Worm (Caenorhabditis elegans) whole organism, young adult: Measurements from ENCODE around the gene ttr-49.

Experiments used
- B0035.1 ChIP-seq: sonication (generic microtip); optimal IDR thresholded peaks from 2 replicates; lab custom pipeline; 2016; ENCODE audit warnings: missing genetic modification characterization, mild to moderate bottlenecking, missing compliant biosample characterization, missing genotype, missing genetic modification reagents
- B0261.1 ChIP-seq: sonication (generic microtip); optimal IDR thresholded peaks from 2 replicates; lab custom pipeline; 2016; ENCODE audit warnings: mild to moderate bottlenecking, missing genetic modification characterization, moderate library complexity, missing compliant biosample characterization
- B0336.3 ChIP-seq: fragments of 200-800 bp; sonication (Bioruptor generic); IDR thresholded peaks from 2 replicates; pipeline ENCODE4 v1.3.6; 2022; ENCODE audit warnings: missing genetic modification characterization, missing compliant biosample characterization
- D2030.7 ChIP-seq: fragments of 200-800 bp; sonication (Bioruptor generic); IDR thresholded peaks from 2 replicates; pipeline ENCODE4 v1.3.6; 2022; ENCODE audit warnings: missing genetic modification reagents, missing genetic modification characterization, missing compliant biosample characterization
- F22D6.2 ChIP-seq: sonication (generic microtip); optimal IDR thresholded peaks from 2 replicates; lab custom pipeline; 2016; ENCODE audit warnings: mild to moderate bottlenecking, missing genetic modification characterization, missing compliant biosample characterization
- F23B12.7 ChIP-seq: sonication (generic microtip); optimal IDR thresholded peaks from 2 replicates; lab custom pipeline; 2017; ENCODE audit warnings: missing genetic modification characterization, mild to moderate bottlenecking, missing compliant biosample characterization, antibody characterized with exemption, moderate library complexity; ENCODE audit not compliant: insufficient read depth
- F39B2.1 ChIP-seq: fragments of 200-800 bp; sonication (Bioruptor generic); IDR thresholded peaks from 2 replicates; pipeline ENCODE4 v1.3.6; 2022; ENCODE audit warnings: missing genetic modification reagents, missing genetic modification characterization, missing compliant biosample characterization
- F49E8.2 ChIP-seq: sonication (generic microtip); optimal IDR thresholded peaks from 3 replicates; lab custom pipeline; 2017; ENCODE audit warnings: missing genetic modification characterization, mild to moderate bottlenecking, missing compliant biosample characterization, antibody characterized with exemption, moderate library complexity; ENCODE audit not compliant: insufficient read depth
- K11D2.4 ChIP-seq: fragments of 200-800 bp; sonication (Bioruptor generic); IDR thresholded peaks from 2 replicates; pipeline ENCODE4 v1.3.6; 2022; ENCODE audit warnings: missing genetic modification reagents, missing genetic modification characterization, missing compliant biosample characterization
- K12H6.12 ChIP-seq: fragments of 200-800 bp; sonication (Bioruptor generic); optimal IDR thresholded peaks from 2 replicates; lab custom pipeline; 2018; ENCODE audit warnings: mild to moderate bottlenecking, missing genetic modification characterization, missing compliant biosample characterization
- T26A5.8 ChIP-seq: sonication (generic microtip); optimal IDR thresholded peaks from 2 replicates; lab custom pipeline; 2016; ENCODE audit warnings: missing genetic modification characterization, missing compliant biosample characterization
- Y53F4B.3 ChIP-seq: fragments of 200-800 bp; sonication (Bioruptor generic); IDR thresholded peaks from 2 replicates; pipeline ENCODE4 v1.3.6; 2022; ENCODE audit warnings: missing genetic modification reagents, missing genetic modification characterization, missing compliant biosample characterization
- Y56A3A.18 ChIP-seq: fragments of 200-800 bp; sonication (Bioruptor generic); IDR thresholded peaks from 2 replicates; pipeline ENCODE4 v1.3.6; 2022; ENCODE audit warnings: missing genetic modification reagents, missing genetic modification characterization, missing compliant biosample characterization
- Y67H2A.10 ChIP-seq: fragments of 200-800 bp; sonication (Bioruptor generic); conservative IDR thresholded peaks from 2 replicates; pipeline ENCODE4 v1.3.6; 2022; ENCODE audit warnings: missing genetic modification reagents, missing genetic modification characterization, missing compliant biosample characterization
- Y79H2A.3 ChIP-seq: fragments of 200-800 bp; sonication (Bioruptor generic); conservative IDR thresholded peaks from 2 replicates; pipeline ENCODE4 v1.3.6; 2022; ENCODE audit warnings: missing genetic modification reagents, missing genetic modification characterization, missing compliant biosample characterization
- aptf-3 ChIP-seq: fragments of 200-800 bp; sonication (Bioruptor generic); IDR thresholded peaks from 2 replicates; pipeline ENCODE4 v1.3.6; 2022; ENCODE audit warnings: missing genetic modification characterization, missing compliant biosample characterization
- attf-5 ChIP-seq: fragments of 200-800 bp; sonication (Bioruptor generic); optimal IDR thresholded peaks from 2 replicates; lab custom pipeline; 2018; ENCODE audit warnings: mild to moderate bottlenecking, missing genetic modification characterization, missing compliant biosample characterization
- attf-6 ChIP-seq: fragments of 200-800 bp; sonication (Bioruptor generic); IDR thresholded peaks from 2 replicates; pipeline ENCODE4 v1.3.6; 2022; ENCODE audit warnings: missing genetic modification reagents, missing genetic modification characterization, missing compliant biosample characterization
- bed-1 ChIP-seq: fragments of 200-800 bp; sonication (Bioruptor generic); IDR thresholded peaks from 2 replicates; pipeline ENCODE4 v1.3.6; 2022; ENCODE audit warnings: missing genetic modification reagents, missing genetic modification characterization, missing compliant biosample characterization
- bed-2 ChIP-seq: fragments of 200-800 bp; sonication (Bioruptor generic); IDR thresholded peaks from 2 replicates; pipeline ENCODE4 v1.3.6; 2022; ENCODE audit warnings: missing genetic modification reagents, missing genetic modification characterization, missing compliant biosample characterization
- cebp-2 ChIP-seq: fragments of 200-800 bp; sonication (Bioruptor generic); IDR thresholded peaks from 2 replicates; pipeline ENCODE4 v1.3.6; 2022; ENCODE audit warnings: missing genetic modification characterization, missing compliant biosample characterization
- ceh-100 ChIP-seq: fragments of 200-800 bp; sonication (Bioruptor generic); IDR thresholded peaks from 2 replicates; pipeline ENCODE4 v1.3.6; 2022; ENCODE audit warnings: missing genetic modification reagents, missing genetic modification characterization, missing compliant biosample characterization
- ceh-58 ChIP-seq: fragments of 200-800 bp; sonication (Bioruptor generic); IDR thresholded peaks from 2 replicates; pipeline ENCODE4 v1.3.6; 2022; ENCODE audit warnings: missing genetic modification characterization, missing compliant biosample characterization
- ceh-79 ChIP-seq: sonication (generic microtip); optimal IDR thresholded peaks from 2 replicates; lab custom pipeline; 2017; ENCODE audit warnings: mild to moderate bottlenecking, missing genetic modification characterization, missing compliant biosample characterization
- ceh-91 ChIP-seq: fragments of 200-800 bp; sonication (Bioruptor generic); IDR thresholded peaks from 2 replicates; pipeline ENCODE4 v1.3.6; 2022; ENCODE audit warnings: missing genetic modification reagents, missing genetic modification characterization, missing compliant biosample characterization
- him-1 ChIP-seq: sonication (generic microtip); optimal IDR thresholded peaks from 2 replicates; lab custom pipeline; 2016; ENCODE audit warnings: missing genotype, missing genetic modification reagents, missing genetic modification characterization, missing compliant biosample characterization
- hlh-26 ChIP-seq: fragments of 200-800 bp; sonication (Bioruptor generic); conservative IDR thresholded peaks from 2 replicates; pipeline ENCODE4 v1.3.6; 2022; ENCODE audit warnings: missing genetic modification reagents, missing genetic modification characterization, missing compliant biosample characterization
- hmg-20 ChIP-seq: fragments of 200-800 bp; sonication (Bioruptor generic); IDR thresholded peaks from 2 replicates; pipeline ENCODE4 v1.3.6; 2022; ENCODE audit warnings: missing genetic modification reagents, missing genetic modification characterization, missing compliant biosample characterization
- lag-1 ChIP-seq: fragments of 200-800 bp; sonication (Bioruptor generic); IDR thresholded peaks from 2 replicates; pipeline ENCODE4 v1.3.6; 2022; ENCODE audit warnings: missing genetic modification reagents, missing genetic modification characterization, missing compliant biosample characterization
- let-607 ChIP-seq, 2 experiments: fragments of 200-800 bp in 1 of 2; sonication (Bioruptor generic) in 1 of 2; sonication (generic microtip) in 1 of 2; optimal IDR thresholded peaks; 2 replicates each; lab custom pipeline; 2016 to 2018; ENCODE audit warnings: mild to moderate bottlenecking in 2 of 2, missing compliant biosample characterization in 2 of 2, missing genetic modification characterization in 2 of 2, moderate library complexity in 2 of 2, missing genotype in 1 of 2
- lin-35 ChIP-seq, 3 experiments: fragments of 150-350 bp in 2 of 3; sonication (generic microtip) in 1 of 3; optimal IDR thresholded peaks; 2 replicates each; lab custom pipeline; 2014 to 2018; ENCODE audit warnings: missing biosample characterization in 3 of 3, missing genetic modification characterization in 3 of 3, missing genetic modification reagents in 3 of 3
- lin-40 ChIP-seq: sonication (generic microtip); optimal IDR thresholded peaks from 2 replicates; lab custom pipeline; 2016; ENCODE audit warnings: missing genetic modification characterization, mild to moderate bottlenecking, missing compliant biosample characterization, missing genotype, missing genetic modification reagents
- lsl-1 ChIP-seq: fragments of 200-800 bp; sonication (Bioruptor generic); optimal IDR thresholded peaks from 2 replicates; lab custom pipeline; 2018; ENCODE audit warnings: mild to moderate bottlenecking, missing genetic modification characterization, moderate library complexity, missing compliant biosample characterization
- madf-6 ChIP-seq: fragments of 200-800 bp; sonication (Bioruptor generic); IDR thresholded peaks from 2 replicates; pipeline ENCODE4 v1.3.6; 2022; ENCODE audit warnings: missing genetic modification reagents, missing genetic modification characterization, missing compliant biosample characterization
- nfya-1 ChIP-seq: sonication (generic microtip); optimal IDR thresholded peaks from 2 replicates; lab custom pipeline; 2017; ENCODE audit warnings: antibody characterized with exemption, missing compliant biosample characterization, missing genetic modification characterization, borderline replicate concordance; ENCODE audit not compliant: insufficient read depth
- nfya-2 ChIP-seq: fragments of 200-800 bp; sonication (Bioruptor generic); IDR thresholded peaks from 2 replicates; pipeline ENCODE4 v1.3.6; 2022; ENCODE audit warnings: missing genetic modification reagents, missing genetic modification characterization, missing compliant biosample characterization
- nfyb-1 ChIP-seq: fragments of 200-800 bp; sonication (Bioruptor generic); IDR thresholded peaks from 2 replicates; pipeline ENCODE4 v1.3.6; 2022; ENCODE audit warnings: missing genetic modification reagents, missing genetic modification characterization, missing compliant biosample characterization
- nhr-27 ChIP-seq: fragments of 200-800 bp; sonication (Bioruptor generic); optimal IDR thresholded peaks from 2 replicates; lab custom pipeline; 2018; ENCODE audit warnings: mild to moderate bottlenecking, missing genetic modification characterization, moderate library complexity, missing compliant biosample characterization
- rcor-1 ChIP-seq: fragments of 200-800 bp; sonication (Bioruptor generic); IDR thresholded peaks from 2 replicates; pipeline ENCODE4 v1.3.6; 2022; ENCODE audit warnings: missing genetic modification reagents, missing genetic modification characterization, missing compliant biosample characterization
- repo-1 ChIP-seq: sonication (generic microtip); optimal IDR thresholded peaks from 2 replicates; lab custom pipeline; 2017; ENCODE audit warnings: mild to moderate bottlenecking, missing genetic modification characterization, missing compliant biosample characterization
- sea-2 ChIP-seq: fragments of 200-800 bp; sonication (Bioruptor generic); IDR thresholded peaks from 2 replicates; pipeline ENCODE4 v1.3.6; 2022; ENCODE audit warnings: missing genetic modification characterization, missing compliant biosample characterization
- tbp1 ChIP-seq: fragments of 200-800 bp; sonication (Bioruptor generic); optimal IDR thresholded peaks from 2 replicates; lab custom pipeline; 2018; ENCODE audit warnings: mild to moderate bottlenecking, missing genetic modification characterization, missing compliant biosample characterization
- tbx-9 ChIP-seq: sonication (generic microtip); optimal IDR thresholded peaks from 2 replicates; lab custom pipeline; 2016; ENCODE audit warnings: borderline replicate concordance, missing genetic modification characterization, inconsistent platforms, missing compliant biosample characterization
- ztf-18 ChIP-seq: sonication (generic microtip); optimal IDR thresholded peaks from 2 replicates; lab custom pipeline; 2016; ENCODE audit warnings: missing genotype, mild to moderate bottlenecking, missing genetic modification characterization, missing compliant biosample characterization
- ztf-25 ChIP-seq: fragments of 200-800 bp; sonication (Bioruptor generic); IDR thresholded peaks from 2 replicates; pipeline ENCODE4 v1.3.6; 2022; ENCODE audit warnings: missing genetic modification reagents, missing genetic modification characterization, missing compliant biosample characterization
- ztf-26 ChIP-seq: sonication (generic microtip); optimal IDR thresholded peaks from 2 replicates; lab custom pipeline; 2017; ENCODE audit warnings: missing genetic modification characterization, missing compliant biosample characterization
- ztf-3 ChIP-seq: fragments of 200-800 bp; sonication (Bioruptor generic); optimal IDR thresholded peaks from 2 replicates; lab custom pipeline; 2018; ENCODE audit warnings: mild to moderate bottlenecking, missing genetic modification characterization, missing compliant biosample characterization
- ztf-6 ChIP-seq: fragments of 200-800 bp; sonication (Bioruptor generic); IDR thresholded peaks from 2 replicates; pipeline ENCODE4 v1.3.6; 2022; ENCODE audit warnings: missing genetic modification reagents, missing genetic modification characterization, missing compliant biosample characterization

ttr-49 gene

ce11 chrV:9340318-9340717, 16.0 kb downstream of the ttr-49 start (continued):
- TF ChIP-seq ztf-6 (no peak), ztf-25 (peak; percentile 70; the same call in 1 of the 2 replicates), rcor-1 (GFP tag; lab: Robert Waterston, UW) (no peak; the same call in 1 of the 2 replicates), ceh-79 (tag; lab: Kevin White, UChicago) (peak; percentile 52), lin-40 (no peak), tbx-9 (no peak), F23B12.7 (no peak), bed-2 (no peak), Y53F4B.3 (GFP tag; lab: Robert Waterston, UW) (peak; percentile 36; the same call in 1 of the 2 replicates), F39B2.1 (GFP tag; lab: Robert Waterston, UW) (peak; percentile 50; the same call in 1 of the 2 replicates), ztf-26 (tag; lab: Kevin White, UChicago) (no peak), madf-6 (peak; percentile 61), tbp1 (no peak), ztf-18 (no peak), Y67H2A.10 (0 out of 2 replicates have a peak, but pooled peaks have one; percentile 24), aptf-3 (GFP tag; lab: Robert Waterston, UW) (0 out of 2 replicates have a peak, but pooled peaks have one; percentile 11), attf-5 (GFP tag; lab: Kevin White, UChicago) (no peak), let-607 (tag; optimal IDR thresholded peaks at IDR 0.05; lab: Kevin White, UChicago) (no peak), nfya-1 (tag; lab: Kevin White, UChicago) (no peak), F49E8.2 (tag; lab: Kevin White, UChicago) (peak; percentile 37), B0336.3 (GFP tag; lab: Robert Waterston, UW) (peak; percentile 52), Y79H2A.3 (GFP tag; lab: Robert Waterston, UW) (peak; percentile 92), T26A5.8 (tag; lab: Kevin White, UChicago) (no peak), B0261.1 (no peak), F22D6.2 (tag; lab: Kevin White, UChicago) (no peak), nfya-2 (peak; percentile 81), hlh-26 (GFP tag; lab: Robert Waterston, UW) (no peak), hmg-20 (GFP tag; lab: Robert Waterston, UW) (0 out of 2 replicates have a peak, but pooled peaks have one; percentile 54), ztf-3 (GFP tag; lab: Kevin White, UChicago) (no peak), ceh-58 (0 out of 2 replicates have a peak, but pooled peaks have one; percentile 86), K11D2.4 (GFP tag; lab: Robert Waterston, UW) (peak; percentile 87), B0035.1 (no peak), lin-35 (GFP tag; optimal IDR thresholded peaks at IDR 0.05; lab: Kevin White, UChicago) (peak in 1 of 3 experiments; percentile 49), lag-1 (GFP tag; lab: Robert Waterston, UW) (no peak), nfyb-1 (GFP tag; lab: Robert Waterston, UW) (peak; percentile 86), repo-1 (tag; lab: Kevin White, UChicago) (peak; percentile 75), nhr-27 (tag; lab: Kevin White, UChicago) (no peak), cebp-2 (peak; percentile 97), D2030.7 (GFP tag; lab: Robert Waterston, UW) (peak; percentile 26; the same call in 1 of the 2 replicates), sea-2 (peak; percentile 65; the same call in 1 of the 2 replicates), bed-1 (GFP tag; lab: Robert Waterston, UW) (0 out of 2 replicates have a peak, but pooled peaks have one; percentile 23), lsl-1 (no peak), K12H6.12 (peak; percentile 8), Y56A3A.18 (peak; percentile 94), ceh-91 (GFP tag; lab: Robert Waterston, UW) (peak; percentile 59; the same call in 1 of the 2 replicates), attf-6 (GFP tag; lab: Robert Waterston, UW) (0 out of 2 replicates have a peak, but pooled peaks have one; percentile 42), him-1 (tag; lab: Kevin White, UChicago) (no peak), ceh-100 (peak; percentile 72)
